Worm (Caenorhabditis elegans) whole organism, late embryonic: ENCODE measurements around the gene F14H3.3.

ENCODE experiments used
- F13H6.1 ChIP-seq: sonication (generic microtip); optimal IDR thresholded peaks from 2 replicates; lab custom pipeline; 2016; ENCODE audit warnings: missing genetic modification characterization, missing compliant biosample characterization
- ama-1 ChIP-seq: fragments of 150-350 bp; optimal IDR thresholded peaks from 2 replicates; lab custom pipeline; 2014
- dve-1 ChIP-seq: sonication (generic microtip); optimal IDR thresholded peaks from 2 replicates; lab custom pipeline; 2017; ENCODE audit warnings: antibody characterized with exemption, mild to moderate bottlenecking, missing genetic modification characterization, missing compliant biosample characterization
- ets-4 ChIP-seq: sonication (generic microtip); optimal IDR thresholded peaks from 2 replicates; lab custom pipeline; 2016; ENCODE audit warnings: missing genetic modification characterization, missing compliant biosample characterization
- hlh-6 ChIP-seq: sonication (generic microtip); optimal IDR thresholded peaks from 2 replicates; lab custom pipeline; 2016; ENCODE audit warnings: missing genotype, missing genetic modification characterization, missing compliant biosample characterization
- lin-11 ChIP-seq: fragments of 200-800 bp; sonication (Bioruptor generic); optimal IDR thresholded peaks from 2 replicates; lab custom pipeline; 2018; ENCODE audit warnings: mild to moderate bottlenecking, missing genetic modification characterization, missing compliant biosample characterization
- pag-3 ChIP-seq: sonication (generic microtip); optimal IDR thresholded peaks from 2 replicates; lab custom pipeline; 2016; ENCODE audit warnings: missing compliant biosample characterization, missing genetic modification characterization, borderline replicate concordance
- pha-4 ChIP-seq: fragments of 150-350 bp; optimal IDR thresholded peaks from 2 replicates; lab custom pipeline; 2018; ENCODE audit warnings: missing biosample characterization, missing genetic modification reagents, missing genetic modification characterization
- rnt-1 ChIP-seq: sonication (generic microtip); optimal IDR thresholded peaks from 2 replicates; lab custom pipeline; 2016; ENCODE audit warnings: missing genetic modification characterization, missing compliant biosample characterization
- tbx-2 ChIP-seq: sonication (generic microtip); optimal IDR thresholded peaks from 2 replicates; lab custom pipeline; 2016; ENCODE audit warnings: missing genetic modification characterization, missing compliant biosample characterization

DNA sequence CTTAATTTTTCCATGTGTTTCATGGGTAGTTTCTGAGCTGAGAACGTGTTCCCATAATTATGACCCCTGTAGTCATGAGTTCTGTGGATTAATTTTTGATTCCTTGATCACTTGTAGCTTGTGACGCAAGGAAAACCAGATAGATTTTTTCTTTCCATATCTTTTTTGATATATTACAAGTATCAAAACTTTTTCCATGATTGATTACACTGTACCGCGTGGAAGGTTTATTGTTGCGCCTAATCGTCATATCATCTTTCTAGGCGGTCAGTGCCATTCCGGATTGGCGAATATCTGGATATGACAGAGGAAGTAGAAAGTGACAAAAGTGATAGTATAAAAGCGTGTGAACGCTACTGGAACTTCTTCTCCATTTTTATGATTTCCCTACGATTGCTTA is 6.7 kb downstream of the F14H3.3 start, which contains the start of gene ZK285.2:
- no peak for TF ChIP-seq lin-11 (tag; lab: Kevin White, UChicago)
- no peak for TF ChIP-seq pag-3 (tag; lab: Kevin White, UChicago)
- TF ChIP-seq hlh-6 (tag; lab: Kevin White, UChicago), result no peak
- no peak for TF ChIP-seq pha-4 (tag; lab: Kevin White, UChicago)
- no peak for TF ChIP-seq rnt-1 (tag; lab: Kevin White, UChicago)
- no peak for TF ChIP-seq ama-1 (lab: Kevin White, UChicago)
- no peak for TF ChIP-seq ets-4
- TF ChIP-seq tbx-2 (tag; lab: Kevin White, UChicago), result no peak
- no peak for TF ChIP-seq F13H6.1 (tag; lab: Kevin White, UChicago)
- no peak for TF ChIP-seq dve-1 (tag; lab: Kevin White, UChicago)
